Worm (Caenorhabditis elegans) whole organism, young adult: ENCODE data around the gene tkr-2.

ENCODE experiments used
- C17E4.6 ChIP-seq: fragments of 200-800 bp; sonication (Bioruptor generic); IDR thresholded peaks from 2 replicates; pipeline ENCODE4 v1.3.6; 2022; ENCODE audit warnings: missing genetic modification reagents, missing genetic modification characterization, missing compliant biosample characterization
- F52B5.7 ChIP-seq: sonication (generic microtip); optimal IDR thresholded peaks from 2 replicates; lab custom pipeline; 2016; ENCODE audit warnings: mild to moderate bottlenecking, missing genetic modification characterization, missing compliant biosample characterization
- T07F8.4 ChIP-seq: sonication (generic microtip); optimal IDR thresholded peaks from 2 replicates; lab custom pipeline; 2016; ENCODE audit warnings: mild to moderate bottlenecking, missing genetic modification characterization, moderate library complexity, missing compliant biosample characterization
- ama-1 ChIP-seq, 3 experiments: fragments of 150-350 bp in 1 of 3; sonication (generic microtip) in 2 of 3; optimal IDR thresholded peaks; 2 replicates each; lab custom pipeline; 2014 to 2018; ENCODE audit warnings: missing biosample characterization in 2 of 3, missing genetic modification characterization in 2 of 3, missing genetic modification reagents in 2 of 3
- atf-7 ChIP-seq: sonication (generic microtip); optimal IDR thresholded peaks from 2 replicates; lab custom pipeline; 2017; ENCODE audit warnings: mild to moderate bottlenecking, missing genetic modification characterization, missing compliant biosample characterization
- ceh-100 ChIP-seq: fragments of 200-800 bp; sonication (Bioruptor generic); IDR thresholded peaks from 2 replicates; pipeline ENCODE4 v1.3.6; 2022; ENCODE audit warnings: missing genetic modification reagents, missing genetic modification characterization, missing compliant biosample characterization
- him-1 ChIP-seq: sonication (generic microtip); optimal IDR thresholded peaks from 2 replicates; lab custom pipeline; 2016; ENCODE audit warnings: missing genotype, missing genetic modification reagents, missing genetic modification characterization, missing compliant biosample characterization
- lag-1 ChIP-seq: fragments of 200-800 bp; sonication (Bioruptor generic); IDR thresholded peaks from 2 replicates; pipeline ENCODE4 v1.3.6; 2022; ENCODE audit warnings: missing genetic modification reagents, missing genetic modification characterization, missing compliant biosample characterization
- pha-4 ChIP-seq: fragments of 150-350 bp; sonication (generic microtip); optimal IDR thresholded peaks from 2 replicates; lab custom pipeline; 2014; ENCODE audit warnings: missing biosample characterization, missing genetic modification reagents, missing genetic modification characterization
- repo-1 ChIP-seq: sonication (generic microtip); optimal IDR thresholded peaks from 2 replicates; lab custom pipeline; 2017; ENCODE audit warnings: mild to moderate bottlenecking, missing genetic modification characterization, missing compliant biosample characterization
- snpc-4 ChIP-seq, 5 experiments: fragments of 150-350 bp in 1 of 5; sonication (generic microtip) in 4 of 5; optimal IDR thresholded peaks; 2 replicates each; lab custom pipeline; 2014 to 2018; ENCODE audit warnings: missing genetic modification characterization in 5 of 5, missing biosample characterization in 3 of 5, antibody characterized with exemption in 2 of 5, mild to moderate bottlenecking in 2 of 5, missing compliant biosample characterization in 2 of 5, missing genotype in 2 of 5, moderate library complexity in 2 of 5, missing genetic modification reagents in 1 of 5

DNA sequence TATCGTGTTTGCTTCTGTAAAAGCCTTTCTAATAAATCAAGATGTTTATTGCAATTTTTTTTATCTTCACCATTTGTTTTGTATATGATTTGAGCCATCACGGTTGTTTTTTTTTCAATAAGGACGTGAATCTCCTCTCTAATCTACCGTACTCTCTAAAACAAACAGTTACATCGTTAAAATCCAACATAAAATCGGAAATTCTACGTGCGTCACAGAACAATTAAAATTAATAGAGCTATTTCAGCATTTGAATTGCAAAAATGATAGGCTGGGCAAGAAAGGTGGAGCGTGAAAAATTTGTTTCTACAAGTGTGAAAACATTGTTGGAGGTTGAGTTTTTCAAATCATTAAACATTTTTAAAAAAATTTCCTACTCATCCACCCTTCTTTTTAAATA is 11.5 kb downstream of the tkr-2 start, which contains the start of gene C49A9.5:
- TF ChIP-seq snpc-4 (GFP tag; optimal IDR thresholded peaks at IDR 0.05; lab: Kevin White, UChicago) = no peak
- TF ChIP-seq snpc-4 (tag; optimal IDR thresholded peaks at IDR 0.05; lab: Kevin White, UChicago) = no peak
- no peak for TF ChIP-seq F52B5.7
- TF ChIP-seq ceh-100 (GFP tag; lab: Robert Waterston, UW) = no peak
- no peak for TF ChIP-seq pha-4 (tag; lab: Kevin White, UChicago)
- no peak for TF ChIP-seq lag-1
- TF ChIP-seq C17E4.6 (GFP tag; lab: Robert Waterston, UW) = no peak
- no peak for TF ChIP-seq ama-1 (optimal IDR thresholded peaks at IDR 0.05; lab: Kevin White, UChicago)
- TF ChIP-seq ama-1 (GFP tag; optimal IDR thresholded peaks at IDR 0.05; lab: Kevin White, UChicago) = no peak
- no peak for TF ChIP-seq atf-7 (tag; lab: Kevin White, UChicago)
- TF ChIP-seq T07F8.4 (tag; lab: Kevin White, UChicago) = no peak
- TF ChIP-seq him-1 (tag; lab: Kevin White, UChicago) = no peak
- no peak for TF ChIP-seq repo-1 (tag; lab: Kevin White, UChicago)
